Fruit fly (Drosophila melanogaster) whole organism, embryonic: ENCODE data around the gene CG11698.

Source experiments
- Abd-B ChIP-seq: fragments of 200-800 bp; sonication (Bioruptor generic); optimal IDR thresholded peaks from 2 replicates; lab custom pipeline; 2018; ENCODE audit warnings: missing biosample characterization, mild to moderate bottlenecking, missing genetic modification characterization, moderate library complexity
- CG12659 ChIP-seq: fragments of 200-800 bp; sonication (Bioruptor generic); optimal IDR thresholded peaks from 3 replicates; lab custom pipeline; 2017; ENCODE audit warnings: mild to moderate bottlenecking, missing biosample characterization, missing genetic modification reagents, missing genetic modification characterization
- CG14860 ChIP-seq: fragments of 200-800 bp; sonication (Bioruptor generic); IDR thresholded peaks from 3 replicates; pipeline ENCODE4 v1.3.6; 2022; ENCODE audit warnings: missing biosample characterization, missing genetic modification characterization; ENCODE audit not compliant: partially characterized antibody
- CG1529 ChIP-seq: fragments of 200-800 bp; sonication (Bioruptor generic); optimal IDR thresholded peaks from 3 replicates; lab custom pipeline; 2018; ENCODE audit warnings: missing biosample characterization, missing genetic modification characterization
- CG15514 ChIP-seq: fragments of 200-800 bp; sonication (Bioruptor generic); optimal IDR thresholded peaks from 3 replicates; lab custom pipeline; 2017; ENCODE audit warnings: missing biosample characterization, missing genetic modification characterization, mild to moderate bottlenecking, moderate library complexity, missing genetic modification reagents
- CG15696 ChIP-seq: fragments of 200-800 bp; sonication (Bioruptor generic); optimal IDR thresholded peaks from 2 replicates; lab custom pipeline; 2019; ENCODE audit warnings: missing biosample characterization, mild to moderate bottlenecking, missing genetic modification characterization, moderate library complexity
- CG16815 ChIP-seq: fragments of 200-800 bp; sonication (Bioruptor generic); optimal IDR thresholded peaks from 3 replicates; lab custom pipeline; 2017; ENCODE audit warnings: missing biosample characterization, mild to moderate bottlenecking, missing genetic modification characterization
- CG17612 ChIP-seq: fragments of 200-800 bp; sonication (Bioruptor generic); IDR thresholded peaks from 2 replicates; pipeline ENCODE4 v1.3.6; 2022; ENCODE audit warnings: missing biosample characterization, missing genetic modification characterization
- CG31388 ChIP-seq: fragments of 200-800 bp; sonication (Bioruptor generic); optimal IDR thresholded peaks from 2 replicates; lab custom pipeline; 2016; ENCODE audit warnings: missing biosample characterization, missing genetic modification characterization
- CG32767 ChIP-seq: fragments of 200-800 bp; sonication (Bioruptor generic); IDR thresholded peaks from 2 replicates; pipeline ENCODE4 v1.3.6; 2022; ENCODE audit warnings: missing biosample characterization, missing genetic modification characterization
- CG3407 ChIP-seq: fragments of 200-800 bp; sonication (Bioruptor generic); optimal IDR thresholded peaks from 2 replicates; lab custom pipeline; 2018; ENCODE audit warnings: missing biosample characterization, mild to moderate bottlenecking, missing genetic modification characterization
- CG6689 ChIP-seq: fragments of 200-800 bp; sonication (Bioruptor generic); IDR thresholded peaks from 2 replicates; pipeline ENCODE4 v1.3.6; 2022; ENCODE audit warnings: missing biosample characterization, missing genetic modification characterization
- CHES-1-like ChIP-seq: fragments of 200-800 bp; sonication (Bioruptor generic); optimal IDR thresholded peaks from 2 replicates; lab custom pipeline; 2016; ENCODE audit warnings: missing biosample characterization, missing genetic modification characterization
- Dref ChIP-seq: fragments of 200-800 bp; sonication (Bioruptor generic); IDR thresholded peaks from 2 replicates; pipeline ENCODE4 v1.3.6; 2022; ENCODE audit warnings: missing biosample characterization, missing genetic modification characterization
- GATAe ChIP-seq: fragments of 200-800 bp; sonication (Bioruptor generic); conservative IDR thresholded peaks from 2 replicates; pipeline ENCODE4 v1.3.6; 2022; ENCODE audit warnings: missing biosample characterization, missing genetic modification characterization
- H15 ChIP-seq: fragments of 200-800 bp; sonication (Bioruptor generic); IDR thresholded peaks from 3 replicates; pipeline ENCODE4 v1.3.6; 2022; ENCODE audit warnings: missing biosample characterization, missing genetic modification characterization
- Jarid2 ChIP-seq: fragments of 200-800 bp; sonication (Bioruptor generic); optimal IDR thresholded peaks from 3 replicates; lab custom pipeline; 2017; ENCODE audit warnings: mild to moderate bottlenecking, missing biosample characterization, missing genetic modification reagents, missing genetic modification characterization
- Lim3 ChIP-seq: fragments of 200-800 bp; sonication (Bioruptor generic); IDR thresholded peaks from 2 replicates; pipeline ENCODE4 v1.3.6; 2022; ENCODE audit warnings: missing biosample characterization, missing genetic modification characterization
- Lpt ChIP-seq: fragments of >200 bp; optimal IDR thresholded peaks from 2 replicates; lab custom pipeline; 2018; ENCODE audit warnings: missing biosample characterization, missing genetic modification characterization
- MBD-R2 ChIP-seq: fragments of 200-800 bp; sonication (Bioruptor generic); IDR thresholded peaks from 2 replicates; pipeline ENCODE4 v1.3.6; 2022; ENCODE audit warnings: missing biosample characterization, missing genetic modification characterization
- Meics ChIP-seq: fragments of 200-800 bp; sonication (Bioruptor generic); optimal IDR thresholded peaks from 2 replicates; lab custom pipeline; 2017; ENCODE audit warnings: missing biosample characterization, mild to moderate bottlenecking, missing genetic modification characterization
- NfI ChIP-seq: fragments of 200-800 bp; sonication (Bioruptor generic); optimal IDR thresholded peaks from 3 replicates; lab custom pipeline; 2018; ENCODE audit warnings: missing biosample characterization, mild to moderate bottlenecking, missing genetic modification characterization, moderate library complexity
- Oli ChIP-seq: fragments of 200-800 bp; sonication (Bioruptor generic); optimal IDR thresholded peaks from 2 replicates; lab custom pipeline; 2018; ENCODE audit warnings: missing biosample characterization, mild to moderate bottlenecking, missing genetic modification characterization, moderate library complexity
- Side ChIP-seq: fragments of 200-800 bp; sonication (Bioruptor generic); optimal IDR thresholded peaks from 2 replicates; lab custom pipeline; 2016; ENCODE audit warnings: missing biosample characterization, missing genetic modification characterization
- Tbp ChIP-seq: fragments of >200 bp; optimal IDR thresholded peaks from 2 replicates; lab custom pipeline; 2018; ENCODE audit warnings: missing biosample characterization, missing genetic modification characterization
- Vsx1 ChIP-seq: fragments of 200-800 bp; sonication (Bioruptor generic); optimal IDR thresholded peaks from 2 replicates; lab custom pipeline; 2017; ENCODE audit warnings: missing biosample characterization, mild to moderate bottlenecking, missing genetic modification characterization, missing genetic modification reagents
- abd-A ChIP-seq: fragments of 200-800 bp; sonication (Bioruptor generic); optimal IDR thresholded peaks from 3 replicates; lab custom pipeline; 2019; ENCODE audit warnings: missing biosample characterization, mild to moderate bottlenecking, missing genetic modification characterization, moderate library complexity
- ac ChIP-seq: fragments of 200-800 bp; sonication (Bioruptor generic); optimal IDR thresholded peaks from 3 replicates; lab custom pipeline; 2017; ENCODE audit warnings: missing biosample characterization, mild to moderate bottlenecking, missing genetic modification characterization
- amos ChIP-seq: fragments of 200-800 bp; sonication (Bioruptor generic); IDR thresholded peaks from 2 replicates; pipeline ENCODE4 v1.3.6; 2022; ENCODE audit warnings: missing biosample characterization, missing genetic modification characterization; ENCODE audit not compliant: partially characterized antibody
- btn ChIP-seq: fragments of 200-800 bp; sonication (Bioruptor generic); optimal IDR thresholded peaks from 2 replicates; lab custom pipeline; 2016; ENCODE audit warnings: missing biosample characterization, missing genetic modification characterization
- cas ChIP-seq: fragments of 200-800 bp; sonication (Bioruptor generic); IDR thresholded peaks from 2 replicates; pipeline ENCODE4 v1.3.6; 2022; ENCODE audit warnings: missing biosample characterization, missing genetic modification characterization
- caup ChIP-seq: fragments of 200-800 bp; sonication (Bioruptor generic); optimal IDR thresholded peaks from 3 replicates; lab custom pipeline; 2017; ENCODE audit warnings: missing biosample characterization, mild to moderate bottlenecking, missing genetic modification characterization, moderate library complexity; ENCODE audit not compliant: severe bottlenecking
- chinmo ChIP-seq: fragments of 200-800 bp; sonication (Bioruptor generic); IDR thresholded peaks from 4 replicates; pipeline ENCODE4 v1.3.6; 2022; ENCODE audit warnings: missing biosample characterization, missing genetic modification characterization; ENCODE audit not compliant: partially characterized antibody
- ci ChIP-seq: fragments of 200-800 bp; sonication (Bioruptor generic); IDR thresholded peaks from 3 replicates; pipeline ENCODE4 v1.3.6; 2022; ENCODE audit warnings: missing biosample characterization, missing genetic modification characterization
- crol ChIP-seq: fragments of 200-800 bp; sonication (Bioruptor generic); IDR thresholded peaks from 2 replicates; pipeline ENCODE4 v1.3.6; 2022; ENCODE audit warnings: missing biosample characterization, missing genetic modification characterization
- gfzf ChIP-seq: fragments of 200-800 bp; sonication (Bioruptor generic); optimal IDR thresholded peaks from 2 replicates; lab custom pipeline; 2016; ENCODE audit warnings: missing biosample characterization, mild to moderate bottlenecking, missing genetic modification characterization, moderate library complexity
- hth ChIP-seq: fragments of >200 bp; optimal IDR thresholded peaks from 2 replicates; lab custom pipeline; 2017; ENCODE audit warnings: inconsistent platforms
- mirr ChIP-seq: fragments of 200-800 bp; sonication (Bioruptor generic); optimal IDR thresholded peaks from 3 replicates; lab custom pipeline; 2018; ENCODE audit warnings: missing biosample characterization, mild to moderate bottlenecking, missing genetic modification characterization
- onecut ChIP-seq: fragments of 200-800 bp; sonication (Bioruptor generic); IDR thresholded peaks from 2 replicates; pipeline ENCODE4 v1.3.6; 2022; ENCODE audit warnings: missing biosample characterization, missing genetic modification characterization
- prd ChIP-seq, 3 experiments: fragments of >200 bp in 2 of 3; fragments of 200-800 bp in 1 of 3; sonication (Bioruptor generic) in 1 of 3; optimal IDR thresholded peaks in 2 of 3; IDR thresholded peaks in 1 of 3; 2 replicates in 2 of 3; 3 replicates in 1 of 3; pipeline versions ENCODE4 v1.3.6 to Lab custom; 2017 to 2022; ENCODE audit warnings: missing biosample characterization in 1 of 3, missing genetic modification characterization in 1 of 3
- pum ChIP-seq: fragments of 200-800 bp; sonication (Bioruptor generic); optimal IDR thresholded peaks from 2 replicates; lab custom pipeline; 2016; ENCODE audit warnings: missing biosample characterization, missing genetic modification characterization
- ranshi ChIP-seq: fragments of 200-800 bp; sonication (Bioruptor generic); IDR thresholded peaks from 2 replicates; pipeline ENCODE4 v1.3.6; 2022; ENCODE audit warnings: missing biosample characterization, missing genetic modification characterization
- scrt ChIP-seq: fragments of 200-800 bp; sonication (Bioruptor generic); optimal IDR thresholded peaks from 2 replicates; lab custom pipeline; 2018; ENCODE audit warnings: missing biosample characterization, mild to moderate bottlenecking, missing genetic modification characterization, moderate library complexity
- sens ChIP-seq: fragments of 200-800 bp; sonication (Bioruptor generic); peaks from one replicate; lab custom pipeline; 2016; ENCODE audit warnings: missing biosample characterization, missing genetic modification characterization
- sens-2 ChIP-seq: fragments of 200-800 bp; sonication (Bioruptor generic); IDR thresholded peaks from 2 replicates; pipeline ENCODE4 v1.3.6; 2022; ENCODE audit warnings: missing biosample characterization, missing genetic modification characterization
- slou ChIP-seq: fragments of 200-800 bp; sonication (Bioruptor generic); optimal IDR thresholded peaks from 3 replicates; lab custom pipeline; 2016; ENCODE audit warnings: missing biosample characterization, missing genetic modification characterization
- slp2 ChIP-seq: fragments of 200-800 bp; sonication (Bioruptor generic); optimal IDR thresholded peaks from 2 replicates; lab custom pipeline; 2016; ENCODE audit warnings: missing biosample characterization, missing genetic modification characterization
- unc-4 ChIP-seq: fragments of 200-800 bp; sonication (Bioruptor generic); IDR thresholded peaks from 2 replicates; pipeline ENCODE4 v1.3.6; 2022; ENCODE audit warnings: missing biosample characterization, missing genetic modification characterization; ENCODE audit not compliant: partially characterized antibody
- vfl ChIP-seq: fragments of 200-800 bp; sonication (Bioruptor generic); optimal IDR thresholded peaks from 2 replicates; lab custom pipeline; 2016; ENCODE audit warnings: missing biosample characterization, missing genetic modification characterization
- wor ChIP-seq: fragments of 200-800 bp; sonication (Bioruptor generic); IDR thresholded peaks from 2 replicates; pipeline ENCODE4 v1.3.6; 2022; ENCODE audit warnings: missing biosample characterization, missing genetic modification characterization
- zfh1 ChIP-seq: fragments of 200-800 bp; sonication (Bioruptor generic); IDR thresholded peaks from 3 replicates; pipeline ENCODE4 v1.3.6; 2022; ENCODE audit warnings: missing biosample characterization, missing genetic modification characterization

Gene CG11698

DNA sequence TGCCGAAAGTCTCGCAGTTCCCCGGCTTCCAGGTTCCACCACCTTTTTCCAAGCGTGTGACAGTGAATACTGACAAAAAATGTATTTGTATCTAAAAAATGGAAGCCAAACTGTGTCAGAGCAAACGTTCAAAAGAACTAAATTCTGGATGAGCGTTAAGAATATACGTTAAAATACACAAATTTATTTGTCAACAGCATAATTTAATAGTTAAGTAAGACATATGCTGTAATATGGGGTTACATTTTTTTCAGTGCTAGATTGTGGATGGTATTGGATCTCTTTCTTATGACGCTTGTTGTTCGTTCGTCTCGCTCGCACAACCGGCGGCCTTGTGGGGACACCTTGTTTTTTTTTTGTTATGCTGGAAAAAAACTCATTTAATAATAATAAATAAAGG, 43.6 kb downstream of the CG11698 start (continued):
- TF ChIP-seq CG3407 (GFP tag; lab: Kevin White, UChicago): peak; percentile 87
- TF ChIP-seq Abd-B (GFP tag; lab: Kevin White, UChicago): peak; percentile 86
- peak; percentile 73 for TF ChIP-seq onecut (GFP tag; lab: Robert Waterston, UW)
- TF ChIP-seq Lim3 (GFP tag; lab: Robert Waterston, UW): peak; percentile 80
- peak; percentile 94 for TF ChIP-seq CG6689 (GFP tag; lab: Robert Waterston, UW)
- TF ChIP-seq amos (GFP tag; lab: Robert Waterston, UW): no peak
- peak; percentile 99 for TF ChIP-seq Meics
- no peak for TF ChIP-seq prd (optimal IDR thresholded peaks at IDR 0.05; lab: Kevin White, UChicago)
- peak; percentile 94 for TF ChIP-seq prd (GFP tag; IDR thresholded peaks at IDR 0.05; lab: Robert Waterston, UW)
- TF ChIP-seq slou (GFP tag; lab: Kevin White, UChicago): peak; percentile 92
- TF ChIP-seq CG31388 (GFP tag; lab: Kevin White, UChicago): peak; percentile 88
- TF ChIP-seq abd-A (tag; lab: Kevin White, UChicago): peak; percentile 80
- TF ChIP-seq CG12659: peak; percentile 96
- TF ChIP-seq sens: peak; percentile 99
- TF ChIP-seq wor (GFP tag; lab: Robert Waterston, UW): peak; percentile 81
- peak; percentile 74 for TF ChIP-seq btn (GFP tag; lab: Kevin White, UChicago)
- peak; percentile 90 for TF ChIP-seq MBD-R2 (GFP tag; lab: Robert Waterston, UW)
- no peak for TF ChIP-seq hth (lab: Kevin White, UChicago)
- peak; percentile 87 for TF ChIP-seq CG17612 (GFP tag; lab: Robert Waterston, UW)
- TF ChIP-seq sens-2: peak; percentile 78; the same call in 1 of the 2 replicates
- peak; percentile 75 for TF ChIP-seq Jarid2 (GFP tag; lab: Kevin White, UChicago)
- no peak for TF ChIP-seq Lpt
- TF ChIP-seq H15: peak; percentile 90
- TF ChIP-seq Tbp (GFP tag; lab: Kevin White, UChicago): no peak
- TF ChIP-seq ac (GFP tag; lab: Kevin White, UChicago): peak; percentile 70
- peak; percentile 91 for TF ChIP-seq Vsx1
- TF ChIP-seq unc-4: no peak
- peak; percentile 94 for TF ChIP-seq pum (GFP tag; lab: Kevin White, UChicago)
- peak; percentile 56 for TF ChIP-seq CG15696 (tag; lab: Kevin White, UChicago)
- TF ChIP-seq chinmo: no peak
- TF ChIP-seq zfh1 (GFP tag; lab: Robert Waterston, UW): peak; percentile 93
- peak; percentile 58 for TF ChIP-seq crol (GFP tag; lab: Robert Waterston, UW)
- TF ChIP-seq CHES-1-like (GFP tag; lab: Kevin White, UChicago): peak; percentile 97
- TF ChIP-seq Side (GFP tag; lab: Kevin White, UChicago): peak; percentile 97
- TF ChIP-seq gfzf (GFP tag; lab: Kevin White, UChicago): peak; percentile 2
- peak; percentile 97 for TF ChIP-seq caup (GFP tag; lab: Kevin White, UChicago)
- TF ChIP-seq CG14860 (GFP tag; lab: Robert Waterston, UW): no peak
- peak; percentile 83 for TF ChIP-seq mirr
- TF ChIP-seq cas: peak; percentile 90
- TF ChIP-seq GATAe: peak; percentile 87
- TF ChIP-seq CG32767: peak; percentile 91
- TF ChIP-seq Dref (GFP tag; lab: Robert Waterston, UW): 0 out of 2 replicates have a peak, but pooled peaks have one; percentile 33
- TF ChIP-seq NfI (GFP tag; lab: Kevin White, UChicago): peak; percentile 96
- TF ChIP-seq ci (GFP tag; lab: Robert Waterston, UW): peak; percentile 96
- TF ChIP-seq slp2 (GFP tag; lab: Kevin White, UChicago): peak; percentile 96
- peak; percentile 93 for TF ChIP-seq Oli (tag; lab: Kevin White, UChicago)
- TF ChIP-seq ranshi (GFP tag; lab: Robert Waterston, UW): peak; percentile 91
- TF ChIP-seq CG16815: peak; percentile 79
- TF ChIP-seq vfl (GFP tag; lab: Kevin White, UChicago): peak; percentile 91
- TF ChIP-seq scrt (GFP tag; lab: Kevin White, UChicago): peak; percentile 94
- TF ChIP-seq CG15514: peak; percentile 92
- TF ChIP-seq CG1529 (GFP tag; lab: Kevin White, UChicago): peak; percentile 77
